Worm (Caenorhabditis elegans): ENCODE measurements around the gene sprr-3.

ce11 chrIV:2496084-2496483 lies 46.0 kb upstream of the sprr-3 start:
- TF ChIP-seq him-1 (tag; optimal IDR thresholded peaks at IDR 0.05) = no peak
- TF ChIP-seq dao-5 (tag; optimal IDR thresholded peaks at IDR 0.05) = no peak
